Worm (Caenorhabditis elegans): ENCODE results near the gene F37H8.6.

- TF ChIP-seq tab-1 (GFP tag; IDR thresholded peaks at IDR 0.05) (no peak), ref-1 (GFP tag; conservative IDR thresholded peaks at IDR 0.05) (no peak), ztf-23 (GFP tag; IDR thresholded peaks at IDR 0.05) (no peak), ztf-29 (GFP tag; IDR thresholded peaks at IDR 0.05) (no peak), flt-1 (GFP tag; IDR thresholded peaks at IDR 0.05) (no peak), T22C8.4 (GFP tag; IDR thresholded peaks at IDR 0.05) (no peak), med-1 (GFP tag; optimal IDR thresholded peaks at IDR 0.05; ENCODE audit: insufficient read depth) (no peak), klf-2 (GFP tag; conservative IDR thresholded peaks at IDR 0.05) (no peak), cog-1 (tag; optimal IDR thresholded peaks at IDR 0.05) (no peak)
Measured at ce11 chrII:11140140-11140539, 37.1 kb downstream of the F37H8.6 start, which contains the start of gene F40F8.4.

Measured in whole organism, midembryonic.